Worm (Caenorhabditis elegans): ENCODE measurements around the gene his-41.

his-41 gene

ce11 chrV:9503152-9503817, 42.1 kb upstream of the his-41 start (continued):
- TF ChIP-seq daf-8 (GFP tag; IDR thresholded peaks at IDR 0.05) (0 out of 2 replicates have a peak, but pooled peaks have one; percentile 45), nhr-76 (tag; optimal IDR thresholded peaks at IDR 0.05) (no peak), Y48G9A.11 (GFP tag; IDR thresholded peaks at IDR 0.05) (peak; percentile 76), ceh-44 (GFP tag; IDR thresholded peaks at IDR 0.05) (0 out of 2 replicates have a peak, but pooled peaks have one; percentile 43), mes-2 (tag; optimal IDR thresholded peaks at IDR 0.05; ENCODE audit: poor library complexity, severe bottlenecking) (peak; percentile 71), zip-11 (GFP tag; IDR thresholded peaks at IDR 0.05) (0 out of 2 replicates have a peak, but pooled peaks have one; percentile 49), zip-2 (tag; optimal IDR thresholded peaks at IDR 0.05) (no peak), zfp-2 (tag; optimal IDR thresholded peaks at IDR 0.05) (no peak), ctbp-1 (GFP tag; IDR thresholded peaks at IDR 0.05) (peak; percentile 87), rbr-2 (tag; optimal IDR thresholded peaks at IDR 0.05) (peak; percentile 75), F10B5.3 (tag; optimal IDR thresholded peaks at IDR 0.05) (no peak), php-3 (GFP tag; IDR thresholded peaks at IDR 0.05) (peak; percentile 61; the same call in 1 of the 2 replicates), hmg-1.1 (GFP tag; IDR thresholded peaks at IDR 0.05) (peak; percentile 87), zag-1 (tag; optimal IDR thresholded peaks at IDR 0.05) (no peak), ama-1 (optimal IDR thresholded peaks at IDR 0.05) (no peak), mep-1 (tag; optimal IDR thresholded peaks at IDR 0.05) (peak; percentile 56), mdt-29 (GFP tag; IDR thresholded peaks at IDR 0.05) (peak; percentile 86), unc-130 (GFP tag; optimal IDR thresholded peaks at IDR 0.05) (no peak), mxl-3 (GFP tag; optimal IDR thresholded peaks at IDR 0.05) (peak; percentile 54), dmd-9 (GFP tag; IDR thresholded peaks at IDR 0.05) (0 out of 2 replicates have a peak, but pooled peaks have one; percentile 49), hlh-11 (tag; optimal IDR thresholded peaks at IDR 0.05) (peak; percentile 65), ceh-62 (tag; optimal IDR thresholded peaks at IDR 0.05) (no peak), R02D3.7 (tag; optimal IDR thresholded peaks at IDR 0.05) (no peak), snpc-1.2 (GFP tag; IDR thresholded peaks at IDR 0.05) (peak; percentile 85; the same call in 1 of the 2 replicates), lin-39 (tag; optimal IDR thresholded peaks at IDR 0.05) (no peak), ceh-20 (GFP tag; IDR thresholded peaks at IDR 0.05) (peak; percentile 84), lsy-2 (tag; optimal IDR thresholded peaks at IDR 0.05) (peak in 1 of 2 experiments; percentile 65), aha-1 (tag) (peak; percentile 95), F44E2.7 (GFP tag; IDR thresholded peaks at IDR 0.05) (0 out of 2 replicates have a peak, but pooled peaks have one; percentile 69), nhr-41 (GFP tag; IDR thresholded peaks at IDR 0.05) (peak; percentile 62; the same call in 1 of the 2 replicates), F49E8.2 (tag; optimal IDR thresholded peaks at IDR 0.05; ENCODE audit: borderline replicate concordance) (no peak), dmd-6 (GFP tag; IDR thresholded peaks at IDR 0.05) (peak; percentile 84), nhr-28 (tag; optimal IDR thresholded peaks at IDR 0.05) (peak; percentile 59), D1046.2 (GFP tag; IDR thresholded peaks at IDR 0.05) (peak; percentile 86), lim-7 (GFP tag; IDR thresholded peaks at IDR 0.05) (peak; percentile 87), egl-27 (tag; optimal IDR thresholded peaks at IDR 0.05) (no peak), Y75B8A.6 (GFP tag; IDR thresholded peaks at IDR 0.05) (0 out of 2 replicates have a peak, but pooled peaks have one; percentile 80), sdz-12 (GFP tag; optimal IDR thresholded peaks at IDR 0.05) (no peak), nhr-48 (tag; optimal IDR thresholded peaks at IDR 0.05) (peak; percentile 75), ceh-32 (tag; optimal IDR thresholded peaks at IDR 0.05; ENCODE audit: poor library complexity) (no peak), fkh-10 (GFP tag; optimal IDR thresholded peaks at IDR 0.05) (no peak), zfp-3 (GFP tag; conservative IDR thresholded peaks at IDR 0.05) (0 out of 2 replicates have a peak, but pooled peaks have one; percentile 59), ces-1 (GFP tag; optimal IDR thresholded peaks at IDR 0.05) (no peak), F26F4.8 (GFP tag; conservative IDR thresholded peaks at IDR 0.05) (peak; percentile 77; the same call in 1 of the 2 replicates), attf-4 (tag; optimal IDR thresholded peaks at IDR 0.05) (no peak), duxl-1 (tag; optimal IDR thresholded peaks at IDR 0.05; ENCODE audit: poor library complexity) (peak; percentile 65), vab-7 (GFP tag; IDR thresholded peaks at IDR 0.05) (peak; percentile 80), aly-2 (tag; optimal IDR thresholded peaks at IDR 0.05) (no peak), Y105C5A.15 (GFP tag; IDR thresholded peaks at IDR 0.05) (no peak), nhr-77 (tag; optimal IDR thresholded peaks at IDR 0.05) (peak; percentile 12)
